Worm (Caenorhabditis elegans): ENCODE results near the gene qdpr-1.
"Not testable (repeated sequence)": the region's sequence is repeated elsewhere in the genome, so short reads cannot be mapped to it uniquely, and the experiment has no call there.

qdpr-1 gene

ce11 chrIII:13388621-13389020 lies 5.1 kb upstream of the qdpr-1 start:
- TF ChIP-seq lin-11 (tag; optimal IDR thresholded peaks at IDR 0.05) (no peak), fos-1 (tag; optimal IDR thresholded peaks at IDR 0.05) (peak; percentile 53)

- TF ChIP-seq lin-11 (tag; optimal IDR thresholded peaks at IDR 0.05) (no peak), nhr-23 (tag; optimal IDR thresholded peaks at IDR 0.05) (no peak), snpc-4 (tag; optimal IDR thresholded peaks at IDR 0.05) (no peak), Y55F3AM.14 (GFP tag; optimal IDR thresholded peaks at IDR 0.05) (no peak), mab-5 (tag; optimal IDR thresholded peaks at IDR 0.05) (no peak), aly-2 (tag; optimal IDR thresholded peaks at IDR 0.05) (no peak), elt-1 (tag; optimal IDR thresholded peaks at IDR 0.05) (no peak), nhr-11 (tag; optimal IDR thresholded peaks at IDR 0.05) (no peak), ceh-16 (tag; optimal IDR thresholded peaks at IDR 0.05) (no peak), lsy-2 (tag; optimal IDR thresholded peaks at IDR 0.05) (no peak), blmp-1 (tag; optimal IDR thresholded peaks at IDR 0.05; ENCODE audit: insufficient read depth) (no peak), unc-55 (GFP tag; optimal IDR thresholded peaks at IDR 0.05) (no peak), ceh-82 (tag; optimal IDR thresholded peaks at IDR 0.05) (no peak), nhr-237 (tag; optimal IDR thresholded peaks at IDR 0.05) (no peak), skn-1 (tag; optimal IDR thresholded peaks at IDR 0.05) (no peak), nhr-129 (tag; optimal IDR thresholded peaks at IDR 0.05) (no peak)
Observed at ce11 chrIII:13389078-13389477, 4.6 kb upstream of the qdpr-1 start, which contains the start of gene T03F6.3. Gene T03F6.3 (plus strand): TSS chrIII:13389395.

ce11 chrIII:13390789-13391188 lies 2.9 kb upstream of the qdpr-1 start:
- no peak for TF ChIP-seq ceh-82 (tag; optimal IDR thresholded peaks at IDR 0.05)
- TF ChIP-seq sem-4 (tag; optimal IDR thresholded peaks at IDR 0.05), result no peak

- TF ChIP-seq aly-2 (tag; optimal IDR thresholded peaks at IDR 0.05), result no peak
- TF ChIP-seq Y55F3AM.14 (GFP tag; optimal IDR thresholded peaks at IDR 0.05), result no peak
- no peak for TF ChIP-seq fos-1 (tag; optimal IDR thresholded peaks at IDR 0.05)
- TF ChIP-seq R02D3.7 (tag; optimal IDR thresholded peaks at IDR 0.05), result no peak
Observed at ce11 chrIII:13393239-13393638, 471 bp upstream of the qdpr-1 start, which contains the start of gene dnj-17. Gene dnj-17 (minus strand): TSS chrIII:13393339.

- TF ChIP-seq egl-27 (tag; optimal IDR thresholded peaks at IDR 0.05) (no peak), nhr-12 (tag; optimal IDR thresholded peaks at IDR 0.05) (no peak), fos-1 (tag; optimal IDR thresholded peaks at IDR 0.05) (peak; percentile 31)
Observed at ce11 chrIII:13395262-13395661, 1.6 kb downstream of the qdpr-1 start, which contains the start of gene F11F1.1. Gene F11F1.1 (plus strand): TSS chrIII:13395562.

- TF ChIP-seq nhr-77, sem-4, elt-1 (tag; optimal IDR thresholded peaks at IDR 0.05): not testable (repeated sequence)
Observed at ce11 chrIII:13401673-13402258, 8.1 kb downstream of the qdpr-1 start, which contains the start of the genes srlf-9 and srlf-10. Gene srlf-9 (minus strand): TSS chrIII:13401773. Gene srlf-10 (plus strand): TSS chrIII:13402208.

- TF ChIP-seq C34F6.9 (tag; optimal IDR thresholded peaks at IDR 0.05) (no peak), skn-1 (tag; optimal IDR thresholded peaks at IDR 0.05) (no peak), ceh-16 (tag; optimal IDR thresholded peaks at IDR 0.05) (no peak), ZK546.5 (tag; optimal IDR thresholded peaks at IDR 0.05) (no peak), unc-55 (GFP tag; optimal IDR thresholded peaks at IDR 0.05) (no peak)
Observed at ce11 chrIII:13402934-13403333, 9.2 kb downstream of the qdpr-1 start, which contains the start of gene mig-18. Gene mig-18 (plus strand): TSS chrIII:13403234.

ce11 chrIII:13404418-13404817 lies 10.7 kb downstream of the qdpr-1 start, which contains the start of gene ttr-52:
Gene ttr-52 (plus strand): TSS chrIII:13404718.
- TF ChIP-seq lsy-2 (tag; optimal IDR thresholded peaks at IDR 0.05) (no peak), blmp-1 (tag; optimal IDR thresholded peaks at IDR 0.05; ENCODE audit: insufficient read depth) (no peak), mdl-1 (tag; optimal IDR thresholded peaks at IDR 0.05) (no peak), nhr-77 (tag; optimal IDR thresholded peaks at IDR 0.05) (no peak), mbf-1 (tag; optimal IDR thresholded peaks at IDR 0.05) (no peak), peb-1 (tag; optimal IDR thresholded peaks at IDR 0.05) (no peak), ztf-11 (tag; optimal IDR thresholded peaks at IDR 0.05) (no peak), C34F6.9 (tag; optimal IDR thresholded peaks at IDR 0.05) (no peak), elt-3 (tag; optimal IDR thresholded peaks at IDR 0.05) (no peak), dmd-4 (tag; optimal IDR thresholded peaks at IDR 0.05) (no peak), nhr-11 (tag; optimal IDR thresholded peaks at IDR 0.05) (no peak), nhr-25 (tag; optimal IDR thresholded peaks at IDR 0.05) (no peak), nhr-6 (tag; optimal IDR thresholded peaks at IDR 0.05) (no peak), nhr-23 (tag; optimal IDR thresholded peaks at IDR 0.05) (no peak), ZK546.5 (tag; optimal IDR thresholded peaks at IDR 0.05) (no peak), ama-1 (optimal IDR thresholded peaks at IDR 0.05) (no peak), mab-5 (tag; optimal IDR thresholded peaks at IDR 0.05) (no peak), unc-39 (tag; optimal IDR thresholded peaks at IDR 0.05) (no peak), lin-11 (tag; optimal IDR thresholded peaks at IDR 0.05) (no peak), sma-9 (GFP tag; optimal IDR thresholded peaks at IDR 0.05) (no peak), sma-9 (tag; optimal IDR thresholded peaks at IDR 0.05) (no peak)
